Worm (Caenorhabditis elegans): ENCODE measurements around the gene H40L08.2.

H40L08.2 gene

ce11 chrX:15116514-15116913, 39.0 kb upstream of the H40L08.2 start, which contains the start of gene R07D5.2 (continued):
- TF ChIP-seq attf-6 (GFP tag; IDR thresholded peaks at IDR 0.05), result no peak

- TF ChIP-seq ceh-91 (GFP tag; IDR thresholded peaks at IDR 0.05) (no peak), egl-18 (GFP tag; IDR thresholded peaks at IDR 0.05) (no peak), let-526 (GFP tag; IDR thresholded peaks at IDR 0.05) (no peak), lin-26 (GFP tag; IDR thresholded peaks at IDR 0.05) (no peak), lin-54 (GFP tag; optimal IDR thresholded peaks at IDR 0.05) (no peak), lsl-1 (GFP tag; optimal IDR thresholded peaks at IDR 0.05) (no peak), let-607 (tag; optimal IDR thresholded peaks at IDR 0.05) (no peak), Y53G8AR.9 (GFP tag; conservative IDR thresholded peaks at IDR 0.05) (no peak), sea-2 (GFP tag; IDR thresholded peaks at IDR 0.05) (no peak), aptf-3 (GFP tag; IDR thresholded peaks at IDR 0.05) (no peak), chd-7 (tag; optimal IDR thresholded peaks at IDR 0.05) (no peak), K11D2.4 (GFP tag; IDR thresholded peaks at IDR 0.05) (no peak), zim-3 (tag; optimal IDR thresholded peaks at IDR 0.05) (no peak), die-1 (tag; optimal IDR thresholded peaks at IDR 0.05) (no peak), rcor-1 (GFP tag; IDR thresholded peaks at IDR 0.05) (no peak), F23B12.7 (tag; optimal IDR thresholded peaks at IDR 0.05; ENCODE audit: insufficient read depth) (no peak), atf-7 (tag; optimal IDR thresholded peaks at IDR 0.05) (no peak), Y95B8A.8 (GFP tag; IDR thresholded peaks at IDR 0.05) (no peak)
Measured at ce11 chrX:15115748-15116147, 38.2 kb upstream of the H40L08.2 start.

DNA sequence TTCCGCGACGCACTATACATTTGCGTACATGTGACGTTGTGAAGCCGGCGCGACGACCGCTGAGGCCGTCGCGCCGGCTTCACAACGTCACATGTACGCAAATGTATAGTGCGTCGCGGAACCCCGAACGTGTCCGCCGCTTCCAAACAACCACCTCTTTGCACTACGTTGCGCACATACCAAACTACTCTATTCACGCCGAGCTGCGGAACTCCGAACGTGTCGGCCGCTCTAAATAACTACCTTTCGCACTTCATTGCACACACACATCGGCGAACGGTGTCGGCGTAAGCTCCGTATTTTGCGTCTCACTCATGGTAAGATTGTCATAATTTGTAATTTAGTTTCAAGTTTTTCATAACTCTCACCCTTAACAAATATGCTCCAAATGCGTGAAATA, 34.6 kb upstream of the H40L08.2 start:
- TF ChIP-seq ceh-58 (GFP tag; IDR thresholded peaks at IDR 0.05) (0 out of 2 replicates have a peak, but pooled peaks have one; percentile 41), athp-1 (tag; optimal IDR thresholded peaks at IDR 0.05) (no peak), ztf-25 (GFP tag; IDR thresholded peaks at IDR 0.05) (0 out of 2 replicates have a peak, but pooled peaks have one; percentile 32), tbp1 (GFP tag; optimal IDR thresholded peaks at IDR 0.05) (no peak), lin-35 (GFP tag; optimal IDR thresholded peaks at IDR 0.05) (no peak), repo-1 (tag; optimal IDR thresholded peaks at IDR 0.05) (no peak), F33H1.4 (GFP tag; IDR thresholded peaks at IDR 0.05) (no peak), tlf-1 (GFP tag; optimal IDR thresholded peaks at IDR 0.05) (no peak), madf-6 (GFP tag; IDR thresholded peaks at IDR 0.05) (no peak), cebp-2 (GFP tag; IDR thresholded peaks at IDR 0.05) (no peak), let-526 (GFP tag; IDR thresholded peaks at IDR 0.05) (no peak), zim-3 (tag; optimal IDR thresholded peaks at IDR 0.05) (no peak), F10E7.11 (tag; optimal IDR thresholded peaks at IDR 0.05) (no peak), snpc-4 (GFP tag; optimal IDR thresholded peaks at IDR 0.05) (no peak), snpc-4 (tag; optimal IDR thresholded peaks at IDR 0.05) (peak in 2 of 4 experiments; percentile 34 to 71), madf-10 (tag; optimal IDR thresholded peaks at IDR 0.05) (no peak), nhr-120 (GFP tag; IDR thresholded peaks at IDR 0.05) (no peak), C06A6.2 (GFP tag; conservative IDR thresholded peaks at IDR 0.05) (no peak), T26A5.8 (tag; optimal IDR thresholded peaks at IDR 0.05) (no peak)

- TF ChIP-seq B0336.3 (GFP tag; IDR thresholded peaks at IDR 0.05) (no peak), zfh-2 (GFP tag; conservative IDR thresholded peaks at IDR 0.05) (peak; percentile 77)
Measured at ce11 chrX:15107747-15108252, 30.3 kb upstream of the H40L08.2 start, which contains the start of gene mlt-9. mlt-9 (minus strand) TSS chrX:15107797.
